Worm (Caenorhabditis elegans) whole organism, L1 larva: ENCODE data around the gene dhs-18.

Experiments
- F16B12.6 ChIP-seq: fragments of 150-350 bp; optimal IDR thresholded peaks from 2 replicates; lab custom pipeline; 2014; ENCODE audit warnings: missing biosample characterization, missing genetic modification characterization
- aly-2 ChIP-seq: fragments of 150-350 bp; optimal IDR thresholded peaks from 2 replicates; lab custom pipeline; 2014; ENCODE audit warnings: missing biosample characterization, missing genetic modification characterization
- ceh-82 ChIP-seq, 3 experiments: fragments of 150-350 bp in 1 of 3; sonication (generic microtip) in 2 of 3; optimal IDR thresholded peaks; 2 replicates each; lab custom pipeline; 2014 to 2017; ENCODE audit warnings: missing biosample characterization in 3 of 3, missing genetic modification characterization in 3 of 3
- dpl-1 ChIP-seq, 3 experiments: fragments of 150-350 bp in 2 of 3; sonication (generic microtip) in 1 of 3; optimal IDR thresholded peaks; 2 replicates each; lab custom pipeline; 2014 to 2017; ENCODE audit warnings: missing biosample characterization in 3 of 3, missing genetic modification characterization in 3 of 3, missing genetic modification reagents in 3 of 3
- egl-27 ChIP-seq, 2 experiments: fragments of 150-350 bp in 1 of 2; sonication (generic microtip); optimal IDR thresholded peaks; 3 replicates each; lab custom pipeline; 2017 to 2018; ENCODE audit warnings: missing biosample characterization in 2 of 2, missing genetic modification characterization in 2 of 2, missing genetic modification reagents in 2 of 2
- fkh-10 ChIP-seq: sonication (generic microtip); optimal IDR thresholded peaks from 2 replicates; lab custom pipeline; 2017; ENCODE audit warnings: missing biosample characterization, missing genetic modification reagents, missing genetic modification characterization
- mdl-1 ChIP-seq, 2 experiments: fragments of 150-350 bp; optimal IDR thresholded peaks; 2 replicates each; lab custom pipeline; 2014 to 2017; ENCODE audit warnings: missing biosample characterization in 2 of 2, missing genetic modification characterization in 2 of 2, inconsistent platforms in 1 of 2
- mep-1 ChIP-seq: fragments of 150-350 bp; optimal IDR thresholded peaks from 2 replicates; lab custom pipeline; 2014; ENCODE audit warnings: missing biosample characterization, missing genetic modification characterization
- pqm-1 ChIP-seq: sonication (generic microtip); optimal IDR thresholded peaks from 3 replicates; lab custom pipeline; 2017; ENCODE audit warnings: missing biosample characterization, missing genetic modification characterization
- snu-23 ChIP-seq: sonication (generic microtip); optimal IDR thresholded peaks from 2 replicates; lab custom pipeline; 2016; ENCODE audit warnings: missing genetic modification characterization, missing compliant biosample characterization
- zag-1 ChIP-seq: fragments of 150-350 bp; optimal IDR thresholded peaks from 2 replicates; lab custom pipeline; 2014; ENCODE audit warnings: missing biosample characterization, missing genetic modification characterization
- ztf-4 ChIP-seq: fragments of 150-350 bp; optimal IDR thresholded peaks from 2 replicates; lab custom pipeline; 2014; ENCODE audit warnings: missing biosample characterization, missing genetic modification characterization

DNA sequence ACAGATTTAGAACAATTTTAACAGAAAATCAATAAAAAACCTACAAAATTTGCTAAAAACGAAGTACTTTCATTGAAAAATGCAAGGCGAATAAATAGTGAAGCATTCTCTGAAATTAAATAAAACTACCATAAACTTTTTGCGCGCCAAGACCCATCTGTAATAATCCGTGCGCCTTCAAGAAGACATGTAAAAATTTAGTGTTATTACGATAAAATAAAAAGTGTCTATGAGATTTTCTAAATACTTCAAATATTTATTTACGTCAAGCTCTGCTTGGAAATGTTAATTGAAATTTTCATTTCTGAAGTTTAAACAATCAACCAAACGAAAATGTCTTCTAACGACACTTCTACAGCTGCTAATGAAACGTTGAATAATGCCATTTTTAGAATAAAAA lies 6.6 kb downstream of the dhs-18 start, which contains the start of gene C45B11.9:
- TF ChIP-seq mep-1 (tag; lab: Kevin White, UChicago) (no peak), snu-23 (no peak), egl-27 (tag; optimal IDR thresholded peaks at IDR 0.05; lab: Kevin White, UChicago) (no peak), ceh-82 (tag; optimal IDR thresholded peaks at IDR 0.05; lab: Kevin White, UChicago) (no peak), F16B12.6 (tag; lab: Kevin White, UChicago) (no peak), ztf-4 (tag; lab: Kevin White, UChicago) (no peak), fkh-10 (GFP tag; lab: Kevin White, UChicago) (no peak), dpl-1 (GFP tag; optimal IDR thresholded peaks at IDR 0.05; lab: Kevin White, UChicago) (no peak), mdl-1 (tag; optimal IDR thresholded peaks at IDR 0.05; lab: Kevin White, UChicago) (no peak), zag-1 (tag; lab: Kevin White, UChicago) (no peak), pqm-1 (tag; lab: Kevin White, UChicago) (no peak), aly-2 (tag; lab: Kevin White, UChicago) (no peak)
